Fruit fly (Drosophila melanogaster) whole organism, adult: ENCODE results near the gene CG31680.
A peak's percentile ranks its signal among the peaks of the same experiment; 100 is the strongest.

Experiments
- CG11617 ChIP-seq: fragments of 200-800 bp; sonication (Bioruptor generic); optimal IDR thresholded peaks from 2 replicates; lab custom pipeline; 2017; ENCODE audit warnings: mild to moderate bottlenecking, missing biosample characterization, missing genetic modification reagents, missing genetic modification characterization
- CG12768 ChIP-seq: fragments of 200-800 bp; sonication (Bioruptor generic); optimal IDR thresholded peaks from 2 replicates; lab custom pipeline; 2017; ENCODE audit warnings: missing biosample characterization, missing genetic modification characterization, mild to moderate bottlenecking, moderate library complexity, missing genetic modification reagents
- CG14711 ChIP-seq: fragments of 200-800 bp; sonication (Bioruptor generic); optimal IDR thresholded peaks from 2 replicates; lab custom pipeline; 2018; ENCODE audit warnings: missing biosample characterization, mild to moderate bottlenecking, missing genetic modification characterization, moderate library complexity
- CG1620 ChIP-seq: fragments of 200-800 bp; sonication (Bioruptor generic); optimal IDR thresholded peaks from 2 replicates; lab custom pipeline; 2016; ENCODE audit warnings: missing biosample characterization, missing genetic modification characterization
- CG33017 ChIP-seq: fragments of 200-800 bp; sonication (Bioruptor generic); optimal IDR thresholded peaks from 2 replicates; lab custom pipeline; 2018; ENCODE audit warnings: missing biosample characterization, mild to moderate bottlenecking, missing genetic modification characterization, moderate library complexity
- CG5204 ChIP-seq: fragments of 200-800 bp; sonication (Bioruptor generic); optimal IDR thresholded peaks from 2 replicates; lab custom pipeline; 2016; ENCODE audit warnings: missing biosample characterization, missing genetic modification characterization
- CG7045 ChIP-seq: fragments of 200-800 bp; sonication (Bioruptor generic); optimal IDR thresholded peaks from 2 replicates; lab custom pipeline; 2017; ENCODE audit warnings: missing biosample characterization, mild to moderate bottlenecking, missing genetic modification characterization
- CG7101 ChIP-seq: fragments of 200-800 bp; sonication (Bioruptor generic); optimal IDR thresholded peaks from 2 replicates; lab custom pipeline; 2018; ENCODE audit warnings: missing biosample characterization, mild to moderate bottlenecking, missing genetic modification characterization, moderate library complexity
- Clk ChIP-seq: fragments of 200-800 bp; sonication (Bioruptor generic); optimal IDR thresholded peaks from 2 replicates; lab custom pipeline; 2017; ENCODE audit warnings: missing biosample characterization, missing genetic modification characterization
- Crg-1 ChIP-seq: fragments of 200-800 bp; sonication (Bioruptor generic); optimal IDR thresholded peaks from 2 replicates; lab custom pipeline; 2016; ENCODE audit warnings: missing biosample characterization, missing genetic modification characterization
- Hr96 ChIP-seq: fragments of 200-800 bp; sonication (Bioruptor generic); optimal IDR thresholded peaks from 2 replicates; lab custom pipeline; 2016; ENCODE audit warnings: missing biosample characterization, missing genetic modification characterization
- Mnt ChIP-seq: fragments of 200-800 bp; sonication (Bioruptor generic); optimal IDR thresholded peaks from 2 replicates; lab custom pipeline; 2016; ENCODE audit warnings: missing biosample characterization, mild to moderate bottlenecking, missing genetic modification characterization
- bab1 ChIP-seq: fragments of 200-800 bp; sonication (Bioruptor generic); optimal IDR thresholded peaks from 3 replicates; lab custom pipeline; 2019; ENCODE audit warnings: missing biosample characterization, mild to moderate bottlenecking, missing genetic modification characterization, moderate library complexity
- cic ChIP-seq: fragments of 200-800 bp; sonication (Bioruptor generic); optimal IDR thresholded peaks from 2 replicates; lab custom pipeline; 2017; ENCODE audit warnings: missing biosample characterization, mild to moderate bottlenecking, missing genetic modification characterization, moderate library complexity
- cnc ChIP-seq, 2 experiments: fragments of >200 bp; optimal IDR thresholded peaks; 2 replicates each; lab custom pipeline; 2017
- kay ChIP-seq: fragments of 200-800 bp; sonication (Bioruptor generic); peaks from one replicate; lab custom pipeline; 2016; ENCODE audit warnings: missing biosample characterization, missing genetic modification characterization, borderline replicate concordance
- ovo ChIP-seq: fragments of 200-800 bp; sonication (Bioruptor generic); optimal IDR thresholded peaks from 2 replicates; lab custom pipeline; 2016; ENCODE audit warnings: missing biosample characterization, missing genetic modification characterization
- pad ChIP-seq: fragments of 200-800 bp; sonication (Bioruptor generic); optimal IDR thresholded peaks from 3 replicates; lab custom pipeline; 2017; ENCODE audit warnings: missing biosample characterization, missing genetic modification characterization, mild to moderate bottlenecking, moderate library complexity, missing genetic modification reagents
- tj ChIP-seq: fragments of 200-800 bp; sonication (Bioruptor generic); optimal IDR thresholded peaks from 3 replicates; lab custom pipeline; 2017; ENCODE audit warnings: missing biosample characterization, mild to moderate bottlenecking, missing genetic modification characterization, moderate library complexity
- toe ChIP-seq: fragments of 200-800 bp; sonication (Bioruptor generic); optimal IDR thresholded peaks from 2 replicates; lab custom pipeline; 2016; ENCODE audit warnings: missing biosample characterization, missing genetic modification characterization

The CG31680 gene

DNA sequence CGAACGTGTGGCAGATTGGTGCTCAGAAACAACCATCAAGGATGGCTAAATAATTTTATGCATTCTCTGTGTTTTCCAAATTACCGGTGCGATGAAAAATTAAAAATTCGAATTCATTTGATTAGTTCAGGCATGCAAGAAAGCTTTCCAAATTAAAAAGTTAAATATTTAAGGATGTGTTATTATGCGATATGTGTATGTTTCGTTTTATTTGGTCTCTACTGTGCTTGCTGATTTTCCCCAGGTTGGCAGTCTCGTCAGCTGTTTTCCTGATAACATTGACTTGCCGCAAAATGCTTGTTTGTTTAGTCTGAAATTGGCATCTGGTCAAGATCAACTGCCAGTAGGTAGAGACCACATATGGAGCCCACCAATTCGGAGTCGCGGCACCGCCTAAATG lies 10.0 kb downstream of the CG31680 start, which contains the start of gene CG2611:
Gene CG2611, plus strand, starts transcription at position 299 of the 400 bp plus-strand sequence.
- TF ChIP-seq CG1620 (peak; percentile 33), bab1 (GFP tag; lab: Kevin White, UChicago) (peak; percentile 28), CG12768 (GFP tag; lab: Kevin White, UChicago) (no peak), CG11617 (GFP tag; lab: Kevin White, UChicago) (peak; percentile 55), CG14711 (no peak), CG7101 (tag; lab: Kevin White, UChicago) (peak; percentile 45), Crg-1 (GFP tag; lab: Kevin White, UChicago) (peak; percentile 42), toe (GFP tag; lab: Kevin White, UChicago) (peak; percentile 41), Mnt (GFP tag; lab: Kevin White, UChicago) (peak; percentile 18)

DNA sequence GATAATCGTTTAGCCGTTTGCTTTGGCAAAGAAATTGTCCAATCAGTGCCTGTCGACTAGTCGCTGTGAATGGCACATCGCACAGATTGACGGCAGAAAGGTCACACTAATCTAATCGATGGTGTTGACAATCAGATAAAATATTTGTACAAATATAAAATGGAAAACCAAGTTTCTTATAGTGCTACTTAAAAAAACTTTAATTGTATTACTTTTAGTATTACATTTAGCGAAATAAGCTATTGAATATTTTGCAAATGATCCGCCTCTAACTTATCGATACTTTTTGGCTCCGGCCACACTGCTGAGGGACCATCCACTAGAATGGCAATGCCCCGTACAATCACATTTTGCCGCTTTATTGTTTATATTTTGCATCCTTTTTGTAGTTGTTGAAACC lies 16.2 kb downstream of the CG31680 start, which contains the start of the genes brun and CG2614:
Gene brun, minus strand, starts transcription at position 69 of the 400 bp plus-strand sequence.
Gene CG2614, plus strand, starts transcription at position 317 of the 400 bp plus-strand sequence.
- peak; percentile 5 for TF ChIP-seq CG33017 (tag; lab: Kevin White, UChicago)
- TF ChIP-seq CG14711, result peak; percentile 69
- peak; percentile 51 for TF ChIP-seq tj (GFP tag; lab: Kevin White, UChicago)
- peak; percentile 49 for TF ChIP-seq CG12768 (GFP tag; lab: Kevin White, UChicago)
- TF ChIP-seq cnc (optimal IDR thresholded peaks at IDR 0.05; lab: Kevin White, UChicago), result no peak
- TF ChIP-seq Mnt (GFP tag; lab: Kevin White, UChicago), result peak; percentile 64
- TF ChIP-seq toe (GFP tag; lab: Kevin White, UChicago), result peak; percentile 79
- peak; percentile 78 for TF ChIP-seq CG1620
- peak; percentile 78 for TF ChIP-seq CG7101 (tag; lab: Kevin White, UChicago)
- peak; percentile 24 for TF ChIP-seq Crg-1 (GFP tag; lab: Kevin White, UChicago)
- peak; percentile 37 for TF ChIP-seq pad (GFP tag; lab: Kevin White, UChicago)
- TF ChIP-seq kay (GFP tag; lab: Kevin White, UChicago), result no peak
- TF ChIP-seq CG7045, result peak; percentile 42
- TF ChIP-seq ovo (GFP tag; lab: Kevin White, UChicago), result peak; percentile 2
- no peak for TF ChIP-seq Hr96 (GFP tag; lab: Kevin White, UChicago)
- peak; percentile 70 for TF ChIP-seq CG11617 (GFP tag; lab: Kevin White, UChicago)
- TF ChIP-seq CG5204 (GFP tag; lab: Kevin White, UChicago), result no peak
- no peak for TF ChIP-seq cic (GFP tag; lab: Kevin White, UChicago)
- TF ChIP-seq bab1 (GFP tag; lab: Kevin White, UChicago), result peak; percentile 74
- TF ChIP-seq Clk (GFP tag; lab: Kevin White, UChicago), result peak; percentile 41

DNA sequence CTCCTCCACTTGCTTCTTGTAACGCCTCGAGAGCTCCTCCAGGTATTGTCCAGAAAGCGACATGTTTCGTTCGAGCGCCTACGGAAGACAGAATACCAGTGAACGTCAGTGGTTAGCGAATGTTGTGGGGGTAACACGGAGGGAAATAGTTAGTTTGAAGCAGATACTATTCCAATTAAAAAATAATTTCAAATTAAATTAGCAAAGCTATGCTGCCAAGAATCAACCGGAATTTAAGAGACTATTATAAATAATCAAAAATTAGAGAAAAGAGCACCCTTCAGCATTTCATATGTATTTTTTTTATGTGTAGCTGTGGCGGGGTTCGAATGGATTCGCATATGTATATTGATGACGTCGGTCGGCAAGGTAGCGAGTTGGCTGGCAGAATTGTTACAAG lies 21.1 kb downstream of the CG31680 start:
- TF ChIP-seq bab1 (GFP tag; lab: Kevin White, UChicago) (no peak), cic (GFP tag; lab: Kevin White, UChicago) (no peak), CG11617 (GFP tag; lab: Kevin White, UChicago) (no peak), CG7101 (tag; lab: Kevin White, UChicago) (no peak), CG12768 (GFP tag; lab: Kevin White, UChicago) (no peak), ovo (GFP tag; lab: Kevin White, UChicago) (no peak), CG1620 (no peak), CG33017 (tag; lab: Kevin White, UChicago) (no peak), toe (GFP tag; lab: Kevin White, UChicago) (no peak), cnc (optimal IDR thresholded peaks at IDR 0.05; lab: Kevin White, UChicago) (no peak), kay (GFP tag; lab: Kevin White, UChicago) (no peak), Crg-1 (GFP tag; lab: Kevin White, UChicago) (no peak)

DNA sequence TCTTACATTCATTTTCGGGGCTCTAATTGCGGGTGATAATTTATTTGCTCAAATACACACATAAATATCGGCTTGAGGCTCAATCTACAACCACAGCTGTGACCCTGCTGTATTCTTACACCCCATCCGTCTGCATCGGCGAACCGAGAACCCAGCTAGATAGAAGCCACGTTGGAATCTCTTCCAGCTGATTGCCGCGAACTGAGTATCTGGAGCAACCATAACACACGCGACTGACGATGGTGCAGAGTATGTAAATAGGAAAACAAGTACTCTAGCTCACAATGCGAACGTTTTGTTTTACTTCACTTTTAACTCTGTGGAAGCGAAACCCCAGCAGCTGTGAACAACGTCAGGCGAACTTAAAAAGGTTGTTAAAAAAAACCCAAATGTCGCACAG lies 24.5 kb downstream of the CG31680 start:
- TF ChIP-seq Mnt (GFP tag; lab: Kevin White, UChicago) (no peak), ovo (GFP tag; lab: Kevin White, UChicago) (no peak), cic (GFP tag; lab: Kevin White, UChicago) (no peak), CG1620 (no peak), cnc (optimal IDR thresholded peaks at IDR 0.05; lab: Kevin White, UChicago) (no peak)

DNA sequence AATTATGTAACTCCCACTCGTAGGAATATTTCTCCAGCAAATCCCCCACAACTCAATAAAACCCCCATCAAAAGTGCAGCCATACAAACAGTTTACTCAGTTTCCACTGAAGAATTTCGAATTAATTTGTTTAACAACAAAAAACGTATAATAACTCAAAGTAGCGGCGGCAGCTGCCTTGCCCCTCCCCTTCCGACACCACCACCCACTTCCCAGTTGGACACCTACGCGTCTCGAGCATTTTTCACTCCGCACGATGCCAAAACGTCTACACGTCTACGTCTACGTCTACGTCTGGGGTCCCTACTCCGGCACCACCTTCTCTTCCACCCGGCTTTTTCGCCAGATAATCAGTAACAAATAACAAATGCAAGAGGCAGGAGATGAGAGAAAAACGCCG lies 31.3 kb downstream of the CG31680 start:
- TF ChIP-seq CG5204 (GFP tag; lab: Kevin White, UChicago) (no peak), toe (GFP tag; lab: Kevin White, UChicago) (no peak), bab1 (GFP tag; lab: Kevin White, UChicago) (no peak), CG7045 (no peak), CG1620 (no peak), Hr96 (GFP tag; lab: Kevin White, UChicago) (no peak), kay (GFP tag; lab: Kevin White, UChicago) (no peak), cic (GFP tag; lab: Kevin White, UChicago) (no peak), CG14711 (no peak), ovo (GFP tag; lab: Kevin White, UChicago) (no peak), pad (GFP tag; lab: Kevin White, UChicago) (no peak), cnc (optimal IDR thresholded peaks at IDR 0.05; lab: Kevin White, UChicago) (no peak)

DNA sequence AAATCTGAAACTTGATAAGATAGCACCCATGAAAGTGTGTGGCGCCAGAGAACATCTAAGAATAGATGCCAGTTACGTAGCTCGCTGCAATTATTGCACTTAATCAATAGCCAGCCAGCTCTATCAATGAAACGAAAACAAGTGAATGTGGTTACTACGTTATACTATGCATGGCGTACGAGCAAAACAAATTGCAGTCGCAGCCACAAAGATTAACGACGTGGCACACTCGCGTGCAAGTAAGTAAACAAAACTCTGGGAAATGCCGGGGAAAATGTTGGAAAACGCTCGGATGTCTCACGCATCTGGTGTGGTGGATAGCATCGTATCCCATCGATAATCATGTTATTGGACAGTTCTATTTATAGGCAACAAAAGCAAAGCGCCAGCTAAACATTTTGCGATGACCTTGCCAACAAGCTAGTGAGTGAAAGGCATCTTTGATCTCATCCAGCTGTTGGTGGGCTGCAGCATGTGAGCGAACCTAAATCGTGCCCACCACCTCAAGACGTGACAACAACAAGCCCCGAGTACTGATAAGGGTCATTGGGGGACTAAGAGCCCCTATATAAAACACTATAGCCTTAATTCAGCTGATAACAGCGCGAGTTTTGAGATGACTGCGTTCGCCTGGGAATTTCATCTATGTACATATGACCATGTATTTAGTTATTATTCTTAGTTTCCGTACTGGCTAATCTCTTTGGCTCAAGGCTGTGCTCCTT lies 34.0 kb downstream of the CG31680 start:
- TF ChIP-seq tj (GFP tag; lab: Kevin White, UChicago), result peak; percentile 31
- no peak for TF ChIP-seq Clk (GFP tag; lab: Kevin White, UChicago)
- no peak for TF ChIP-seq CG7045
- no peak for TF ChIP-seq kay (GFP tag; lab: Kevin White, UChicago)
- TF ChIP-seq CG14711, result no peak
- no peak for TF ChIP-seq CG5204 (GFP tag; lab: Kevin White, UChicago)
- peak; percentile 19 for TF ChIP-seq Mnt (GFP tag; lab: Kevin White, UChicago)
- no peak for TF ChIP-seq cnc (optimal IDR thresholded peaks at IDR 0.05; lab: Kevin White, UChicago)
- TF ChIP-seq CG33017 (tag; lab: Kevin White, UChicago), result peak; percentile 4
- no peak for TF ChIP-seq bab1 (GFP tag; lab: Kevin White, UChicago)
- TF ChIP-seq CG12768 (GFP tag; lab: Kevin White, UChicago), result no peak
- no peak for TF ChIP-seq CG7101 (tag; lab: Kevin White, UChicago)
- no peak for TF ChIP-seq pad (GFP tag; lab: Kevin White, UChicago)
- TF ChIP-seq Crg-1 (GFP tag; lab: Kevin White, UChicago), result no peak
- TF ChIP-seq toe (GFP tag; lab: Kevin White, UChicago), result no peak
- TF ChIP-seq CG11617 (GFP tag; lab: Kevin White, UChicago), result no peak
- TF ChIP-seq ovo (GFP tag; lab: Kevin White, UChicago), result no peak
- TF ChIP-seq cic (GFP tag; lab: Kevin White, UChicago), result peak; percentile 100
- TF ChIP-seq Hr96 (GFP tag; lab: Kevin White, UChicago), result peak; percentile 37
- no peak for TF ChIP-seq CG1620
